Worm (Caenorhabditis elegans) whole organism, late embryonic: ENCODE results near the gene C18H7.7.

Experiments used
- ama-1 ChIP-seq: fragments of 150-350 bp; optimal IDR thresholded peaks from 2 replicates; lab custom pipeline; 2014
- ceh-9 ChIP-seq: sonication (generic microtip); optimal IDR thresholded peaks from 2 replicates; lab custom pipeline; 2016; ENCODE audit warnings: mild to moderate bottlenecking, missing genetic modification characterization, inconsistent platforms, missing compliant biosample characterization
- elt-2 ChIP-seq: sonication (generic microtip); optimal IDR thresholded peaks from 2 replicates; lab custom pipeline; 2016; ENCODE audit warnings: missing genetic modification reagents, missing genetic modification characterization, missing compliant biosample characterization
- eyg-1 ChIP-seq: sonication (generic microtip); optimal IDR thresholded peaks from 2 replicates; lab custom pipeline; 2016; ENCODE audit warnings: missing genotype, missing genetic modification characterization, missing compliant biosample characterization
- hlh-8 ChIP-seq: sonication (generic microtip); optimal IDR thresholded peaks from 2 replicates; lab custom pipeline; 2016; ENCODE audit warnings: missing genotype, missing genetic modification characterization, missing compliant biosample characterization
- lin-11 ChIP-seq: fragments of 200-800 bp; sonication (Bioruptor generic); optimal IDR thresholded peaks from 2 replicates; lab custom pipeline; 2018; ENCODE audit warnings: mild to moderate bottlenecking, missing genetic modification characterization, missing compliant biosample characterization
- nfya-1 ChIP-seq: sonication (generic microtip); optimal IDR thresholded peaks from 2 replicates; lab custom pipeline; 2017; ENCODE audit warnings: missing genetic modification characterization, mild to moderate bottlenecking, missing compliant biosample characterization, antibody characterized with exemption, moderate library complexity
- nhr-11 ChIP-seq: fragments of 150-350 bp; optimal IDR thresholded peaks from 2 replicates; lab custom pipeline; 2014; ENCODE audit warnings: missing biosample characterization, missing genetic modification characterization
- pha-4 ChIP-seq: fragments of 150-350 bp; optimal IDR thresholded peaks from 2 replicates; lab custom pipeline; 2018; ENCODE audit warnings: missing biosample characterization, missing genetic modification reagents, missing genetic modification characterization
- pqm-1 ChIP-seq: sonication (generic microtip); optimal IDR thresholded peaks from 2 replicates; lab custom pipeline; 2016; ENCODE audit warnings: missing genetic modification characterization, missing compliant biosample characterization
- tbx-2 ChIP-seq: sonication (generic microtip); optimal IDR thresholded peaks from 2 replicates; lab custom pipeline; 2016; ENCODE audit warnings: missing genetic modification characterization, missing compliant biosample characterization

DNA sequence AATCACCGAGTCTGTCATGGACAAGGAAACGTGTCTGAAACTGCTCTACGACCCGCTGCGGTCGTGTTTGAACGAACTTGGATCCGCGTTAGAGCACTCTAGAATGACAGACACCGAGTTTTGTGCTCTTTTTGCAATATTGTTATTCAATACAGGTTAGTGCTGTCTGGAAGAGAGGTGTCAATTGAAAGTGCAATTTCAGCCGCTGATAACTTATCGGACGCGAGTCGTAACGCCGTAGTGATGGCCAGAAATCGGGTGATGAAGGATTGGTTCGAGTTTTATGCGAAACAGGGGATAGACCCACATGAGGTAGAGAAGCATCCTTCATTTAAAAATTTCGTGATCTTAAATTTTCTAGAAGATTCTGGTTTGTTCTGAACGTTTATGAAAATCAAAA is 35.7 kb upstream of the C18H7.7 start:
- no peak for TF ChIP-seq pha-4
- TF ChIP-seq eyg-1 (tag; lab: Kevin White, UChicago) = no peak
- TF ChIP-seq pqm-1 = no peak
- no peak for TF ChIP-seq nhr-11
- TF ChIP-seq tbx-2 (tag; lab: Kevin White, UChicago) = no peak
- TF ChIP-seq nfya-1 = no peak
- TF ChIP-seq ama-1 = no peak
- TF ChIP-seq lin-11 (tag; lab: Kevin White, UChicago) = no peak
- TF ChIP-seq ceh-9 (tag; lab: Kevin White, UChicago) = no peak
- TF ChIP-seq hlh-8 (tag; lab: Kevin White, UChicago) = no peak
- TF ChIP-seq elt-2 = no peak
